Fruit fly (Drosophila melanogaster) whole organism, adult: ENCODE data around the gene PNKP.

Source experiments
- CG11617 ChIP-seq: fragments of 200-800 bp; sonication (Bioruptor generic); optimal IDR thresholded peaks from 2 replicates; lab custom pipeline; 2017; ENCODE audit warnings: mild to moderate bottlenecking, missing biosample characterization, missing genetic modification reagents, missing genetic modification characterization
- CG12768 ChIP-seq: fragments of 200-800 bp; sonication (Bioruptor generic); optimal IDR thresholded peaks from 2 replicates; lab custom pipeline; 2017; ENCODE audit warnings: missing biosample characterization, missing genetic modification characterization, mild to moderate bottlenecking, moderate library complexity, missing genetic modification reagents
- CG14711 ChIP-seq: fragments of 200-800 bp; sonication (Bioruptor generic); optimal IDR thresholded peaks from 2 replicates; lab custom pipeline; 2018; ENCODE audit warnings: missing biosample characterization, mild to moderate bottlenecking, missing genetic modification characterization, moderate library complexity
- CG1620 ChIP-seq: fragments of 200-800 bp; sonication (Bioruptor generic); optimal IDR thresholded peaks from 2 replicates; lab custom pipeline; 2016; ENCODE audit warnings: missing biosample characterization, missing genetic modification characterization
- CG5204 ChIP-seq: fragments of 200-800 bp; sonication (Bioruptor generic); optimal IDR thresholded peaks from 2 replicates; lab custom pipeline; 2016; ENCODE audit warnings: missing biosample characterization, missing genetic modification characterization
- CG7045 ChIP-seq: fragments of 200-800 bp; sonication (Bioruptor generic); optimal IDR thresholded peaks from 2 replicates; lab custom pipeline; 2017; ENCODE audit warnings: missing biosample characterization, mild to moderate bottlenecking, missing genetic modification characterization
- Clk ChIP-seq: fragments of 200-800 bp; sonication (Bioruptor generic); optimal IDR thresholded peaks from 2 replicates; lab custom pipeline; 2017; ENCODE audit warnings: missing biosample characterization, missing genetic modification characterization
- Mnt ChIP-seq: fragments of 200-800 bp; sonication (Bioruptor generic); optimal IDR thresholded peaks from 2 replicates; lab custom pipeline; 2016; ENCODE audit warnings: missing biosample characterization, mild to moderate bottlenecking, missing genetic modification characterization
- bab1 ChIP-seq: fragments of 200-800 bp; sonication (Bioruptor generic); optimal IDR thresholded peaks from 3 replicates; lab custom pipeline; 2019; ENCODE audit warnings: missing biosample characterization, mild to moderate bottlenecking, missing genetic modification characterization, moderate library complexity
- cnc ChIP-seq, 2 experiments: fragments of >200 bp; optimal IDR thresholded peaks; 2 replicates each; lab custom pipeline; 2017
- tj ChIP-seq: fragments of 200-800 bp; sonication (Bioruptor generic); optimal IDR thresholded peaks from 3 replicates; lab custom pipeline; 2017; ENCODE audit warnings: missing biosample characterization, mild to moderate bottlenecking, missing genetic modification characterization, moderate library complexity
- toe ChIP-seq: fragments of 200-800 bp; sonication (Bioruptor generic); optimal IDR thresholded peaks from 2 replicates; lab custom pipeline; 2016; ENCODE audit warnings: missing biosample characterization, missing genetic modification characterization

PNKP gene

DNA sequence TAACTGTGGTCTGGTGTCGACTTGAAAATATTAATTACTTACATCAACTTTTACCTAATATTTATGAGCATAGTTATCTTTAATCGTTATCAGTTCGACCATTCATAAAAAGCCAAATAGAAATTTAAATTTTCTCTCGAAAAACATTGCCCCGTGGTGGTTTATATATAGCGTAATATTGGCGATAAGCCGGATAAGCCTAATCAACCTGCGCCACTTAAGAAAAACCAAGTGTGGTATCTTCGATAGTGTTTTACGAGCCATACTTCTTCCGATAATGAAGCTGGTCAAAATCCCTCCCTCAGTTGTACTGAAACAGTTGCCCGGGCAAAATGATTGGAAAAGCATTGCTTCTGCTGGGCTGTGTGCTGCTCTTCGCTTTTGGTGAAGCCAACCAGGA, 51.3 kb downstream of the PNKP start, which contains the start of gene CG31463:
Gene CG31463 (plus strand): TSS at position 302 of the 400 bp plus-strand sequence.
- TF ChIP-seq bab1 (GFP tag; lab: Kevin White, UChicago) (no peak), CG14711 (tag; lab: Kevin White, UChicago) (no peak), CG11617 (GFP tag; lab: Kevin White, UChicago) (no peak), CG1620 (GFP tag; lab: Kevin White, UChicago) (no peak), Mnt (no peak), CG7045 (GFP tag; lab: Kevin White, UChicago) (no peak), toe (GFP tag; lab: Kevin White, UChicago) (no peak), cnc (optimal IDR thresholded peaks at IDR 0.05; lab: Kevin White, UChicago) (no peak), tj (no peak), Clk (GFP tag; lab: Kevin White, UChicago) (no peak), CG5204 (GFP tag; lab: Kevin White, UChicago) (no peak), CG12768 (GFP tag; lab: Kevin White, UChicago) (no peak)
